Fruit fly (Drosophila melanogaster) whole organism, embryonic: ENCODE measurements around the gene CG11905.

ENCODE experiments used
- Bgb ChIP-seq: fragments of 200-800 bp; sonication (Bioruptor generic); IDR thresholded peaks from 2 replicates; pipeline ENCODE4 v1.3.6; 2022; ENCODE audit warnings: missing biosample characterization, missing genetic modification characterization; ENCODE audit not compliant: partially characterized antibody
- CG10321 ChIP-seq: fragments of 200-800 bp; sonication (Bioruptor generic); IDR thresholded peaks from 2 replicates; pipeline ENCODE4 v1.3.6; 2022; ENCODE audit warnings: missing biosample characterization, missing genetic modification characterization
- CG10979 ChIP-seq: fragments of 200-800 bp; sonication (Bioruptor generic); optimal IDR thresholded peaks from 2 replicates; lab custom pipeline; 2018; ENCODE audit warnings: missing biosample characterization, mild to moderate bottlenecking, missing genetic modification characterization, moderate library complexity
- CG12744 ChIP-seq: fragments of 200-800 bp; sonication (Bioruptor generic); optimal IDR thresholded peaks from 2 replicates; lab custom pipeline; 2016; ENCODE audit warnings: missing biosample characterization, missing genetic modification characterization
- CG15269 ChIP-seq: fragments of 200-800 bp; sonication (Bioruptor generic); optimal IDR thresholded peaks from 2 replicates; lab custom pipeline; 2018; ENCODE audit warnings: missing biosample characterization, mild to moderate bottlenecking, missing genetic modification characterization, moderate library complexity
- CG1603 ChIP-seq: fragments of 200-800 bp; sonication (Bioruptor generic); optimal IDR thresholded peaks from 2 replicates; lab custom pipeline; 2019; ENCODE audit warnings: missing biosample characterization, mild to moderate bottlenecking, missing genetic modification characterization, moderate library complexity
- CG18476 ChIP-seq: fragments of 200-800 bp; sonication (Bioruptor generic); optimal IDR thresholded peaks from 2 replicates; lab custom pipeline; 2016; ENCODE audit warnings: missing biosample characterization, mild to moderate bottlenecking, missing genetic modification characterization
- CG2678 ChIP-seq: fragments of 200-800 bp; sonication (Bioruptor generic); optimal IDR thresholded peaks from 3 replicates; lab custom pipeline; 2019; ENCODE audit warnings: missing biosample characterization, mild to moderate bottlenecking, missing genetic modification characterization, moderate library complexity
- CG31441 ChIP-seq: fragments of 200-800 bp; sonication (Bioruptor generic); IDR thresholded peaks from 2 replicates; pipeline ENCODE4 v1.3.6; 2022; ENCODE audit warnings: missing biosample characterization, missing genetic modification characterization
- CG32772 ChIP-seq: fragments of 200-800 bp; sonication (Bioruptor generic); IDR thresholded peaks from 2 replicates; pipeline ENCODE4 v1.3.6; 2022; ENCODE audit warnings: missing biosample characterization, missing genetic modification characterization
- CG4730 ChIP-seq: fragments of 200-800 bp; sonication (Bioruptor generic); IDR thresholded peaks from 2 replicates; pipeline ENCODE4 v1.3.6; 2022; ENCODE audit warnings: missing biosample characterization, missing genetic modification characterization
- CG6689 ChIP-seq: fragments of 200-800 bp; sonication (Bioruptor generic); IDR thresholded peaks from 2 replicates; pipeline ENCODE4 v1.3.6; 2022; ENCODE audit warnings: missing biosample characterization, missing genetic modification characterization
- CG8388 ChIP-seq: fragments of 200-800 bp; sonication (Bioruptor generic); optimal IDR thresholded peaks from 2 replicates; lab custom pipeline; 2019; ENCODE audit warnings: missing biosample characterization, mild to moderate bottlenecking, missing genetic modification characterization, moderate library complexity
- D ChIP-seq, 2 experiments: fragments of 200-800 bp in 1 of 2; fragments of >200 bp in 1 of 2; sonication (Bioruptor generic) in 1 of 2; optimal IDR thresholded peaks; 2 replicates in 1 of 2; 3 replicates in 1 of 2; lab custom pipeline; 2017; ENCODE audit warnings: mild to moderate bottlenecking in 1 of 2, missing biosample characterization in 1 of 2, missing genetic modification characterization in 1 of 2, missing genetic modification reagents in 1 of 2
- Deaf1 ChIP-seq: fragments of 200-800 bp; optimal IDR thresholded peaks from 3 replicates; lab custom pipeline; 2019; ENCODE audit warnings: missing biosample characterization, mild to moderate bottlenecking, missing genetic modification characterization, moderate library complexity
- Drgx ChIP-seq: fragments of 200-800 bp; sonication (Bioruptor generic); IDR thresholded peaks from 2 replicates; pipeline ENCODE4 v1.3.6; 2022; ENCODE audit warnings: missing biosample characterization, missing genetic modification characterization
- Fer1 ChIP-seq: fragments of 200-800 bp; sonication (Bioruptor generic); optimal IDR thresholded peaks from 2 replicates; lab custom pipeline; 2017; ENCODE audit warnings: missing biosample characterization, mild to moderate bottlenecking, missing genetic modification characterization
- HLH3B ChIP-seq: fragments of 200-800 bp; sonication (Bioruptor generic); IDR thresholded peaks from 2 replicates; pipeline ENCODE4 v1.3.6; 2022; ENCODE audit warnings: missing biosample characterization, missing genetic modification characterization
- Mrtf ChIP-seq: fragments of 200-800 bp; sonication (Bioruptor generic); IDR thresholded peaks from 3 replicates; pipeline ENCODE4 v1.3.6; 2022; ENCODE audit warnings: missing biosample characterization, missing genetic modification characterization
- NFAT ChIP-seq: fragments of 200-800 bp; sonication (Bioruptor generic); IDR thresholded peaks from 2 replicates; pipeline ENCODE4 v1.3.6; 2022; ENCODE audit warnings: missing biosample characterization, missing genetic modification characterization
- NK7.1 ChIP-seq: fragments of 200-800 bp; sonication (Bioruptor generic); optimal IDR thresholded peaks from 3 replicates; lab custom pipeline; 2016; ENCODE audit warnings: missing biosample characterization, missing genetic modification characterization
- Poxn ChIP-seq: fragments of 200-800 bp; sonication (Bioruptor generic); IDR thresholded peaks from 2 replicates; pipeline ENCODE4 v1.3.6; 2022; ENCODE audit warnings: missing biosample characterization, missing genetic modification characterization
- Ptx1 ChIP-seq: fragments of 200-800 bp; sonication (Bioruptor generic); IDR thresholded peaks from 2 replicates; pipeline ENCODE4 v1.3.6; 2022; ENCODE audit warnings: missing biosample characterization, missing genetic modification characterization
- Rx ChIP-seq: fragments of 200-800 bp; sonication (Bioruptor generic); IDR thresholded peaks from 2 replicates; pipeline ENCODE4 v1.3.6; 2022; ENCODE audit warnings: missing biosample characterization, missing genetic modification characterization
- Sox102F ChIP-seq: fragments of 200-800 bp; sonication (Bioruptor generic); optimal IDR thresholded peaks from 2 replicates; lab custom pipeline; 2018; ENCODE audit warnings: missing biosample characterization, mild to moderate bottlenecking, missing genetic modification characterization, moderate library complexity
- Sry-δ ChIP-seq: fragments of 200-800 bp; sonication (Bioruptor generic); optimal IDR thresholded peaks from 2 replicates; lab custom pipeline; 2016; ENCODE audit warnings: missing biosample characterization, missing genetic modification characterization
- Xrp1 ChIP-seq: fragments of 200-800 bp; sonication (Bioruptor generic); IDR thresholded peaks from 2 replicates; pipeline ENCODE4 v1.3.6; 2022; ENCODE audit warnings: missing biosample characterization, missing genetic modification characterization
- ato ChIP-seq: fragments of 200-800 bp; sonication (Bioruptor generic); IDR thresholded peaks from 2 replicates; pipeline ENCODE4 v1.3.6; 2022; ENCODE audit warnings: missing biosample characterization, missing genetic modification characterization; ENCODE audit not compliant: partially characterized antibody
- bcd ChIP-seq: fragments of 200-800 bp; sonication (Bioruptor generic); optimal IDR thresholded peaks from 2 replicates; lab custom pipeline; 2017; ENCODE audit warnings: missing biosample characterization, mild to moderate bottlenecking, missing genetic modification characterization
- bsh ChIP-seq, 2 experiments: fragments of 200-800 bp; sonication (Bioruptor generic); optimal IDR thresholded peaks; 2 replicates each; lab custom pipeline; 2017 to 2018; ENCODE audit warnings: mild to moderate bottlenecking in 2 of 2, missing biosample characterization in 2 of 2, missing genetic modification characterization in 2 of 2, moderate library complexity in 1 of 2
- dan ChIP-seq: fragments of 200-800 bp; sonication (Bioruptor generic); IDR thresholded peaks from 2 replicates; pipeline ENCODE4 v1.3.6; 2022; ENCODE audit warnings: missing biosample characterization, missing genetic modification characterization
- gcm ChIP-seq: fragments of 200-800 bp; sonication (Bioruptor generic); optimal IDR thresholded peaks from 2 replicates; lab custom pipeline; 2019; ENCODE audit warnings: missing biosample characterization, mild to moderate bottlenecking, missing genetic modification characterization, moderate library complexity
- ham ChIP-seq: fragments of 200-800 bp; sonication (Bioruptor generic); IDR thresholded peaks from 2 replicates; pipeline ENCODE4 v1.3.6; 2022; ENCODE audit warnings: missing biosample characterization, missing genetic modification characterization
- jumu ChIP-seq: fragments of 200-800 bp; sonication (Bioruptor generic); optimal IDR thresholded peaks from 3 replicates; lab custom pipeline; 2016; ENCODE audit warnings: missing biosample characterization, missing genetic modification characterization
- kah ChIP-seq: fragments of 200-800 bp; sonication (Bioruptor generic); optimal IDR thresholded peaks from 2 replicates; lab custom pipeline; 2018; ENCODE audit warnings: missing biosample characterization, mild to moderate bottlenecking, missing genetic modification characterization
- nom ChIP-seq: fragments of 200-800 bp; sonication (Bioruptor generic); optimal IDR thresholded peaks from 2 replicates; lab custom pipeline; 2017; ENCODE audit warnings: missing biosample characterization, missing genetic modification characterization, mild to moderate bottlenecking, moderate library complexity, missing genetic modification reagents
- pfk ChIP-seq: fragments of 200-800 bp; sonication (Bioruptor generic); optimal IDR thresholded peaks from 2 replicates; lab custom pipeline; 2018; ENCODE audit warnings: missing biosample characterization, mild to moderate bottlenecking, missing genetic modification characterization, moderate library complexity
- phol ChIP-seq: fragments of 200-800 bp; sonication (Bioruptor generic); optimal IDR thresholded peaks from 3 replicates; lab custom pipeline; 2018; ENCODE audit warnings: missing biosample characterization, mild to moderate bottlenecking, missing genetic modification characterization, moderate library complexity
- pum ChIP-seq: fragments of 200-800 bp; sonication (Bioruptor generic); optimal IDR thresholded peaks from 2 replicates; lab custom pipeline; 2016; ENCODE audit warnings: missing biosample characterization, missing genetic modification characterization
- row ChIP-seq: fragments of 200-800 bp; sonication (Bioruptor generic); IDR thresholded peaks from 3 replicates; pipeline ENCODE4 v1.3.6; 2022; ENCODE audit warnings: missing biosample characterization, missing genetic modification characterization
- salm ChIP-seq: fragments of 200-800 bp; sonication (Bioruptor generic); optimal IDR thresholded peaks from 2 replicates; lab custom pipeline; 2018; ENCODE audit warnings: missing biosample characterization, mild to moderate bottlenecking, missing genetic modification characterization
- scrt ChIP-seq: fragments of 200-800 bp; sonication (Bioruptor generic); optimal IDR thresholded peaks from 2 replicates; lab custom pipeline; 2018; ENCODE audit warnings: missing biosample characterization, mild to moderate bottlenecking, missing genetic modification characterization, moderate library complexity
- sd ChIP-seq: fragments of 200-800 bp; sonication (Bioruptor generic); optimal IDR thresholded peaks from 3 replicates; lab custom pipeline; 2018; ENCODE audit warnings: missing biosample characterization, mild to moderate bottlenecking, missing genetic modification characterization, moderate library complexity
- sens ChIP-seq: fragments of 200-800 bp; sonication (Bioruptor generic); peaks from one replicate; lab custom pipeline; 2016; ENCODE audit warnings: missing biosample characterization, missing genetic modification characterization
- stc ChIP-seq: fragments of 200-800 bp; sonication (Bioruptor generic); IDR thresholded peaks from 2 replicates; pipeline ENCODE4 v1.3.6; 2022; ENCODE audit warnings: missing biosample characterization, missing genetic modification characterization
- sug ChIP-seq: fragments of 200-800 bp; optimal IDR thresholded peaks from 2 replicates; lab custom pipeline; 2019; ENCODE audit warnings: missing biosample characterization, mild to moderate bottlenecking, missing genetic modification characterization, moderate library complexity
- tgo ChIP-seq: fragments of 200-800 bp; sonication (Bioruptor generic); IDR thresholded peaks from 3 replicates; pipeline ENCODE4 v1.3.6; 2022; ENCODE audit warnings: missing biosample characterization, missing genetic modification characterization
- tin ChIP-seq: fragments of 200-800 bp; sonication (Bioruptor generic); optimal IDR thresholded peaks from 3 replicates; lab custom pipeline; 2016; ENCODE audit warnings: missing biosample characterization, missing genetic modification characterization
- ttk ChIP-seq: fragments of 200-800 bp; sonication (Bioruptor generic); IDR thresholded peaks from 2 replicates; pipeline ENCODE4 v2.1.2; 2022; ENCODE audit warnings: missing biosample characterization, missing genetic modification characterization

Gene CG11905

DNA sequence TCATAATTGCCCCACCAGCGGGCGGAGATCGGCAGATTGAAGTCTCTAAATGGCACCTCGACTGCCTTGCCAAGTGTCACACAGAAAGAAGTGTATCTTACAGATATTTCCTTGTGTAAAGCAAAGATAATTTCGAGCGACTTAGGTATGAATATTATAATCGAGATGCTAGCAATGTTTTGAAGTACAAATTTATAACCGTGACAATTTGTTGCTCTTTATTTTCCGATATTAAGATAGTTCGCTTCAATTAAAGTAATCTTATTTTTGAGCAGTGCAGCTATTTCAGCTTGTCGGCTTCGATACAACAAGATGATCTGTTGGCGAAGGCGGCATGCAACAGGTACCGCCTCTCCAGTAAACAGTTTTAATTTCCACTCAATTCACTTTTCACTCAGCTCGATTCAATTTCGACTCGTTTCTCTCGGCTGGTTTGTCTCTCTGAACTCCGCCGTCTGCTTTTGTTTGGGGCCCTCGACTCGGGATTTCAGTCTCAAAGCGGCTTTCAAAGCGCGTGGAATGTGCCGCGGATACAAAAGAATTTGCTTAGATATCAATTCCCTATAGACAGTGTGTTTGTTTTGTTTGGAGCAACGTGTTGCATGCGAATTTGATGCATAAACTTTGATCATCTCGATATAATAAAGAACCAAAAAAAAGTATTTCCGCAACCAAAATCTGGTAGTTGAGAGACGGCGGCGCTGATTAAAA lies 19.4 kb downstream of the CG11905 start (continued):
- no peak for TF ChIP-seq CG12744 (GFP tag; lab: Kevin White, UChicago)
- peak; percentile 89 for TF ChIP-seq Drgx (GFP tag; lab: Robert Waterston, UW)
- no peak for TF ChIP-seq scrt (GFP tag; lab: Kevin White, UChicago)
- no peak for TF ChIP-seq salm
- no peak for TF ChIP-seq Poxn (GFP tag; lab: Robert Waterston, UW)
- TF ChIP-seq Ptx1 (GFP tag; lab: Robert Waterston, UW) = peak; percentile 22; the same call in 1 of the 2 replicates
- TF ChIP-seq sug (tag; lab: Kevin White, UChicago) = no peak
- TF ChIP-seq Rx (GFP tag; lab: Robert Waterston, UW) = no peak
- TF ChIP-seq CG18476 (GFP tag; lab: Kevin White, UChicago) = no peak
- peak; percentile 70 for TF ChIP-seq sd (tag; lab: Kevin White, UChicago)
- no peak for TF ChIP-seq dan (GFP tag; lab: Robert Waterston, UW)
- TF ChIP-seq bsh (GFP tag; optimal IDR thresholded peaks at IDR 0.05; lab: Kevin White, UChicago) = peak; percentile 38 to 71
- TF ChIP-seq NK7.1 (GFP tag; lab: Kevin White, UChicago) = no peak
- no peak for TF ChIP-seq pfk (GFP tag; lab: Kevin White, UChicago)
- peak; percentile 67 for TF ChIP-seq Deaf1
- peak; percentile 35 for TF ChIP-seq phol (tag; lab: Kevin White, UChicago)
- peak; percentile 45 for TF ChIP-seq Sox102F
- peak; percentile 6 for TF ChIP-seq Fer1 (GFP tag; lab: Kevin White, UChicago)
- no peak for TF ChIP-seq jumu (GFP tag; lab: Kevin White, UChicago)
- TF ChIP-seq CG2678 (tag; lab: Kevin White, UChicago) = peak; percentile 64
- TF ChIP-seq CG32772 (GFP tag; lab: Robert Waterston, UW) = no peak
- peak; percentile 2 for TF ChIP-seq bcd (GFP tag; lab: Kevin White, UChicago)
- peak; percentile 13 for TF ChIP-seq CG8388 (GFP tag; lab: Kevin White, UChicago)
- no peak for TF ChIP-seq D (optimal IDR thresholded peaks at IDR 0.05; lab: Kevin White, UChicago)
- TF ChIP-seq D (GFP tag; optimal IDR thresholded peaks at IDR 0.05; lab: Kevin White, UChicago) = peak; percentile 5
- peak; percentile 44; the same call in 1 of the 2 replicates for TF ChIP-seq HLH3B (GFP tag; lab: Robert Waterston, UW)
- peak; percentile 63 for TF ChIP-seq CG10979 (tag; lab: Kevin White, UChicago)
- TF ChIP-seq Xrp1 (GFP tag; lab: Robert Waterston, UW) = peak; percentile 42; the same call in 1 of the 2 replicates
- TF ChIP-seq tgo (GFP tag; lab: Robert Waterston, UW) = 0 out of 3 replicates have a peak, but pooled peaks have one; percentile 34
- peak; percentile 10 for TF ChIP-seq kah
- TF ChIP-seq sens (GFP tag; lab: Kevin White, UChicago) = peak; percentile 89
- 0 out of 2 replicates have a peak, but pooled peaks have one; percentile 26 for TF ChIP-seq CG6689 (GFP tag; lab: Robert Waterston, UW)
- TF ChIP-seq ham (GFP tag; lab: Robert Waterston, UW) = no peak
- TF ChIP-seq CG10321 (GFP tag; lab: Robert Waterston, UW) = no peak
- no peak for TF ChIP-seq gcm
- peak; percentile 38 for TF ChIP-seq CG15269
- TF ChIP-seq stc (GFP tag; lab: Robert Waterston, UW) = 0 out of 2 replicates have a peak, but pooled peaks have one; percentile 17
- TF ChIP-seq CG31441 (GFP tag; lab: Robert Waterston, UW) = peak; percentile 46; the same call in 1 of the 2 replicates
- TF ChIP-seq ttk = peak; percentile 39
- TF ChIP-seq Bgb = peak; percentile 25; the same call in 1 of the 2 replicates
- no peak for TF ChIP-seq pum (GFP tag; lab: Kevin White, UChicago)
- no peak for TF ChIP-seq ato (GFP tag; lab: Robert Waterston, UW)
- TF ChIP-seq nom (GFP tag; lab: Kevin White, UChicago) = peak; percentile 42
- no peak for TF ChIP-seq Sry-δ (GFP tag; lab: Kevin White, UChicago)
- no peak for TF ChIP-seq NFAT
- peak; percentile 12 for TF ChIP-seq tin
- peak; percentile 27; the same call in 1 of the 3 replicates for TF ChIP-seq row
- 0 out of 3 replicates have a peak, but pooled peaks have one; percentile 21 for TF ChIP-seq Mrtf
- peak; percentile 30 for TF ChIP-seq CG1603
- no peak for TF ChIP-seq CG4730 (GFP tag; lab: Robert Waterston, UW)
